Fruit fly (Drosophila melanogaster) whole organism, embryonic: Measurements from ENCODE around the gene Nle.

Source experiments
- BEAF-32 ChIP-seq: fragments of 200-800 bp; sonication (Bioruptor generic); optimal IDR thresholded peaks from 3 replicates; lab custom pipeline; 2017; ENCODE audit warnings: missing biosample characterization, missing genetic modification characterization, mild to moderate bottlenecking, moderate library complexity, missing genetic modification reagents
- CG10267 ChIP-seq: fragments of 200-800 bp; sonication (Bioruptor generic); optimal IDR thresholded peaks from 2 replicates; lab custom pipeline; 2018; ENCODE audit warnings: missing biosample characterization, mild to moderate bottlenecking, missing genetic modification characterization, moderate library complexity
- CG10979 ChIP-seq: fragments of 200-800 bp; sonication (Bioruptor generic); optimal IDR thresholded peaks from 2 replicates; lab custom pipeline; 2018; ENCODE audit warnings: missing biosample characterization, mild to moderate bottlenecking, missing genetic modification characterization, moderate library complexity
- CG11456 ChIP-seq: fragments of 200-800 bp; sonication (Bioruptor generic); IDR thresholded peaks from 3 replicates; pipeline ENCODE4 v1.3.6; 2022; ENCODE audit warnings: missing biosample characterization, missing genetic modification characterization
- CG12219 ChIP-seq: fragments of 200-800 bp; sonication (Bioruptor generic); optimal IDR thresholded peaks from 3 replicates; lab custom pipeline; 2018; ENCODE audit warnings: missing biosample characterization, mild to moderate bottlenecking, missing genetic modification characterization
- CG12659 ChIP-seq: fragments of 200-800 bp; sonication (Bioruptor generic); optimal IDR thresholded peaks from 3 replicates; lab custom pipeline; 2017; ENCODE audit warnings: mild to moderate bottlenecking, missing biosample characterization, missing genetic modification reagents, missing genetic modification characterization
- CG12769 ChIP-seq: fragments of 200-800 bp; sonication (Bioruptor generic); optimal IDR thresholded peaks from 2 replicates; lab custom pipeline; 2019; ENCODE audit warnings: missing biosample characterization, mild to moderate bottlenecking, missing genetic modification characterization, moderate library complexity
- CG13287 ChIP-seq: fragments of 200-800 bp; sonication (Bioruptor generic); IDR thresholded peaks from 2 replicates; pipeline ENCODE4 v1.3.6; 2022; ENCODE audit warnings: missing biosample characterization, missing genetic modification characterization; ENCODE audit not compliant: partially characterized antibody
- CG14710 ChIP-seq: fragments of 200-800 bp; sonication (Bioruptor generic); optimal IDR thresholded peaks from 3 replicates; lab custom pipeline; 2019; ENCODE audit warnings: missing biosample characterization, mild to moderate bottlenecking, missing genetic modification characterization, moderate library complexity
- CG16863 ChIP-seq: fragments of 200-800 bp; sonication (Bioruptor generic); optimal IDR thresholded peaks from 3 replicates; lab custom pipeline; 2016; ENCODE audit warnings: missing biosample characterization, missing genetic modification characterization
- CG2202 ChIP-seq: fragments of 200-800 bp; sonication (Bioruptor generic); optimal IDR thresholded peaks from 2 replicates; lab custom pipeline; 2018; ENCODE audit warnings: missing biosample characterization, mild to moderate bottlenecking, missing genetic modification characterization
- CG31388 ChIP-seq: fragments of 200-800 bp; sonication (Bioruptor generic); optimal IDR thresholded peaks from 2 replicates; lab custom pipeline; 2016; ENCODE audit warnings: missing biosample characterization, missing genetic modification characterization
- CG34224 ChIP-seq: fragments of 200-800 bp; sonication (Bioruptor generic); IDR thresholded peaks from 3 replicates; pipeline ENCODE4 v1.3.6; 2022; ENCODE audit warnings: missing biosample characterization, missing genetic modification characterization; ENCODE audit not compliant: partially characterized antibody
- CG3995 ChIP-seq: fragments of 200-800 bp; sonication (Bioruptor generic); optimal IDR thresholded peaks from 3 replicates; lab custom pipeline; 2016; ENCODE audit warnings: missing biosample characterization, missing genetic modification characterization
- CG5245 ChIP-seq: fragments of 200-800 bp; sonication (Bioruptor generic); optimal IDR thresholded peaks from 3 replicates; lab custom pipeline; 2016; ENCODE audit warnings: missing biosample characterization, missing genetic modification characterization
- CG6765 ChIP-seq: fragments of 200-800 bp; sonication (Bioruptor generic); optimal IDR thresholded peaks from 3 replicates; lab custom pipeline; 2017; ENCODE audit warnings: missing biosample characterization, mild to moderate bottlenecking, missing genetic modification characterization
- CG9817 ChIP-seq: fragments of 200-800 bp; sonication (Bioruptor generic); optimal IDR thresholded peaks from 2 replicates; lab custom pipeline; 2018; ENCODE audit warnings: missing biosample characterization, mild to moderate bottlenecking, missing genetic modification characterization, moderate library complexity
- CTCF ChIP-seq: fragments of 200-800 bp; sonication (Bioruptor generic); optimal IDR thresholded peaks from 2 replicates; lab custom pipeline; 2017; ENCODE audit warnings: missing biosample characterization, mild to moderate bottlenecking, missing genetic modification characterization, moderate library complexity
- Camta ChIP-seq: fragments of 200-800 bp; sonication (Bioruptor generic); optimal IDR thresholded peaks from 2 replicates; lab custom pipeline; 2016; ENCODE audit warnings: missing biosample characterization, missing genetic modification characterization
- CrebB ChIP-seq: fragments of 200-800 bp; sonication (Bioruptor generic); optimal IDR thresholded peaks from 3 replicates; lab custom pipeline; 2018; ENCODE audit warnings: missing biosample characterization, mild to moderate bottlenecking, missing genetic modification characterization
- D19A ChIP-seq: fragments of 200-800 bp; optimal IDR thresholded peaks from 3 replicates; lab custom pipeline; 2019; ENCODE audit warnings: missing biosample characterization, mild to moderate bottlenecking, missing genetic modification characterization, moderate library complexity
- D19B ChIP-seq: fragments of 200-800 bp; sonication (Bioruptor generic); optimal IDR thresholded peaks from 2 replicates; lab custom pipeline; 2017; ENCODE audit warnings: missing biosample characterization, mild to moderate bottlenecking, missing genetic modification characterization
- Hey ChIP-seq: fragments of 200-800 bp; sonication (Bioruptor generic); optimal IDR thresholded peaks from 3 replicates; lab custom pipeline; 2018; ENCODE audit warnings: missing biosample characterization, mild to moderate bottlenecking, missing genetic modification characterization
- Lhr ChIP-seq: fragments of 200-800 bp; sonication (Bioruptor generic); optimal IDR thresholded peaks from 3 replicates; lab custom pipeline; 2017; ENCODE audit warnings: mild to moderate bottlenecking, missing biosample characterization, missing genetic modification reagents, missing genetic modification characterization
- MBD-R2 ChIP-seq: fragments of 200-800 bp; sonication (Bioruptor generic); IDR thresholded peaks from 2 replicates; pipeline ENCODE4 v1.3.6; 2022; ENCODE audit warnings: missing biosample characterization, missing genetic modification characterization
- Med ChIP-seq: fragments of 200-800 bp; sonication (Bioruptor generic); peaks from one replicate; lab custom pipeline; 2016; ENCODE audit warnings: missing biosample characterization, missing genetic modification characterization, mild to moderate bottlenecking, inconsistent platforms, moderate library complexity
- Opbp ChIP-seq: fragments of 200-800 bp; sonication (Bioruptor generic); IDR thresholded peaks from 3 replicates; pipeline ENCODE4 v1.3.6; 2022; ENCODE audit warnings: missing biosample characterization, missing genetic modification characterization; ENCODE audit not compliant: partially characterized antibody
- Rfx ChIP-seq: fragments of 200-800 bp; sonication (Bioruptor generic); IDR thresholded peaks from 2 replicates; pipeline ENCODE4 v1.3.6; 2022; ENCODE audit warnings: missing biosample characterization, missing genetic modification characterization
- Sin3A ChIP-seq: fragments of >200 bp; optimal IDR thresholded peaks from 2 replicates; lab custom pipeline; 2018
- Sry-δ ChIP-seq: fragments of 200-800 bp; sonication (Bioruptor generic); optimal IDR thresholded peaks from 2 replicates; lab custom pipeline; 2016; ENCODE audit warnings: missing biosample characterization, missing genetic modification characterization
- ato ChIP-seq: fragments of 200-800 bp; sonication (Bioruptor generic); IDR thresholded peaks from 2 replicates; pipeline ENCODE4 v1.3.6; 2022; ENCODE audit warnings: missing biosample characterization, missing genetic modification characterization; ENCODE audit not compliant: partially characterized antibody
- bbx ChIP-seq: fragments of 200-800 bp; sonication (Bioruptor generic); IDR thresholded peaks from 2 replicates; pipeline ENCODE4 v1.3.6; 2022; ENCODE audit warnings: missing biosample characterization, missing genetic modification characterization; ENCODE audit not compliant: partially characterized antibody
- chinmo ChIP-seq: fragments of 200-800 bp; sonication (Bioruptor generic); IDR thresholded peaks from 4 replicates; pipeline ENCODE4 v1.3.6; 2022; ENCODE audit warnings: missing biosample characterization, missing genetic modification characterization; ENCODE audit not compliant: partially characterized antibody
- gce ChIP-seq: fragments of 200-800 bp; sonication (Bioruptor generic); IDR thresholded peaks from 3 replicates; pipeline ENCODE4 v1.3.6; 2022; ENCODE audit warnings: missing biosample characterization, missing genetic modification characterization
- insv ChIP-seq, 2 experiments: fragments of 200-800 bp; sonication (Bioruptor generic); optimal IDR thresholded peaks; 3 replicates each; lab custom pipeline; 2016 to 2018; ENCODE audit warnings: missing biosample characterization in 2 of 2, missing genetic modification characterization in 2 of 2
- lov ChIP-seq, 2 experiments: fragments of 200-800 bp in 1 of 2; fragments of >200 bp in 1 of 2; sonication (Bioruptor generic) in 1 of 2; IDR thresholded peaks in 1 of 2; optimal IDR thresholded peaks in 1 of 2; 2 replicates in 1 of 2; 3 replicates in 1 of 2; pipeline versions ENCODE4 v1.3.6 to Lab custom; 2017 to 2022; ENCODE audit warnings: missing biosample characterization in 1 of 2, missing genetic modification characterization in 1 of 2
- mirr ChIP-seq: fragments of 200-800 bp; sonication (Bioruptor generic); optimal IDR thresholded peaks from 3 replicates; lab custom pipeline; 2018; ENCODE audit warnings: missing biosample characterization, mild to moderate bottlenecking, missing genetic modification characterization
- nerfin-1 ChIP-seq: fragments of 200-800 bp; sonication (Bioruptor generic); optimal IDR thresholded peaks from 3 replicates; lab custom pipeline; 2019; ENCODE audit warnings: missing biosample characterization, mild to moderate bottlenecking, missing genetic modification characterization, moderate library complexity
- org-1 ChIP-seq: fragments of 200-800 bp; sonication (Bioruptor generic); optimal IDR thresholded peaks from 2 replicates; lab custom pipeline; 2017; ENCODE audit warnings: missing biosample characterization, missing genetic modification characterization
- pho ChIP-seq: fragments of 200-800 bp; sonication (Bioruptor generic); optimal IDR thresholded peaks from 2 replicates; lab custom pipeline; 2016; ENCODE audit warnings: missing biosample characterization, missing genetic modification characterization
- psq ChIP-seq: fragments of 200-800 bp; sonication (Bioruptor generic); optimal IDR thresholded peaks from 2 replicates; lab custom pipeline; 2017; ENCODE audit warnings: missing biosample characterization, missing genetic modification characterization
- run ChIP-seq: fragments of 200-800 bp; sonication (Bioruptor generic); optimal IDR thresholded peaks from 3 replicates; lab custom pipeline; 2018; ENCODE audit warnings: missing biosample characterization, mild to moderate bottlenecking, missing genetic modification characterization
- sim ChIP-seq: fragments of 200-800 bp; sonication (Bioruptor generic); IDR thresholded peaks from 2 replicates; pipeline ENCODE4 v1.3.6; 2022; ENCODE audit warnings: missing biosample characterization, missing genetic modification characterization
- so ChIP-seq: fragments of 200-800 bp; sonication (Bioruptor generic); IDR thresholded peaks from 3 replicates; pipeline ENCODE4 v1.3.6; 2022; ENCODE audit warnings: missing biosample characterization, missing genetic modification characterization
- tup ChIP-seq: fragments of 200-800 bp; sonication (Bioruptor generic); optimal IDR thresholded peaks from 2 replicates; lab custom pipeline; 2016; ENCODE audit warnings: missing biosample characterization, mild to moderate bottlenecking, missing genetic modification characterization, moderate library complexity
- usp ChIP-seq: fragments of >200 bp; optimal IDR thresholded peaks from 2 replicates; lab custom pipeline; 2017; ENCODE audit warnings: missing biosample characterization, missing genetic modification characterization
- vnd ChIP-seq: fragments of 200-800 bp; sonication (Bioruptor generic); IDR thresholded peaks from 3 replicates; pipeline ENCODE4 v1.3.6; 2022; ENCODE audit warnings: missing biosample characterization, missing genetic modification characterization; ENCODE audit not compliant: partially characterized antibody
- z ChIP-seq: fragments of 200-800 bp; sonication (Bioruptor generic); IDR thresholded peaks from 3 replicates; pipeline ENCODE4 v1.3.6; 2022; ENCODE audit warnings: missing biosample characterization, missing genetic modification characterization

Nle gene

dm6 chr2L:540572-541210, 27.2 kb downstream of the Nle start (continued):
- TF ChIP-seq Opbp (GFP tag; lab: Robert Waterston, UW) (peak; percentile 37; the same call in 2 of the 3 replicates), CG31388 (GFP tag; lab: Kevin White, UChicago) (no peak), org-1 (GFP tag; lab: Kevin White, UChicago) (no peak), CG14710 (tag; lab: Kevin White, UChicago) (peak; percentile 57), CG16863 (GFP tag; lab: Kevin White, UChicago) (no peak), CG12219 (GFP tag; lab: Kevin White, UChicago) (peak; percentile 30), chinmo (GFP tag; lab: Robert Waterston, UW) (0 out of 4 replicates have a peak, but pooled peaks have one; percentile 68), CG10267 (peak; percentile 60), D19B (no peak), Sin3A (lab: Kevin White, UChicago) (peak; percentile 21), psq (GFP tag; lab: Kevin White, UChicago) (no peak), run (tag; lab: Kevin White, UChicago) (peak; percentile 45), CG2202 (tag; lab: Kevin White, UChicago) (no peak), CG34224 (GFP tag; lab: Robert Waterston, UW) (peak; percentile 79), pho (GFP tag; lab: Kevin White, UChicago) (peak; percentile 54), insv (GFP tag; optimal IDR thresholded peaks at IDR 0.05; lab: Kevin White, UChicago) (peak in 1 of 2 experiments; percentile 43), ato (GFP tag; lab: Robert Waterston, UW) (peak; percentile 73; the same call in 1 of the 2 replicates), CG5245 (GFP tag; lab: Kevin White, UChicago) (no peak), Camta (GFP tag; lab: Kevin White, UChicago) (no peak), so (GFP tag; lab: Robert Waterston, UW) (peak; percentile 51; the same call in 1 of the 3 replicates), Med (GFP tag; lab: Kevin White, UChicago) (peak; percentile 88), CG10979 (tag; lab: Kevin White, UChicago) (no peak), CTCF (GFP tag; lab: Kevin White, UChicago) (peak; percentile 57), CG6765 (GFP tag; lab: Kevin White, UChicago) (peak; percentile 23), MBD-R2 (GFP tag; lab: Robert Waterston, UW) (no peak; the same call in 1 of the 2 replicates), CG12769 (peak; percentile 94), sim (0 out of 2 replicates have a peak, but pooled peaks have one; percentile 21), lov (optimal IDR thresholded peaks at IDR 0.05; lab: Kevin White, UChicago) (no peak), lov (GFP tag; IDR thresholded peaks at IDR 0.05; lab: Robert Waterston, UW) (0 out of 3 replicates have a peak, but pooled peaks have one; percentile 44), gce (GFP tag; lab: Robert Waterston, UW) (peak; percentile 58; the same call in 1 of the 3 replicates), nerfin-1 (tag; lab: Kevin White, UChicago) (peak; percentile 58), vnd (GFP tag; lab: Robert Waterston, UW) (peak; percentile 51; the same call in 2 of the 3 replicates), D19A (tag; lab: Kevin White, UChicago) (peak; percentile 8), CG3995 (GFP tag; lab: Kevin White, UChicago) (no peak), Sry-δ (GFP tag; lab: Kevin White, UChicago) (peak; percentile 35), bbx (peak; percentile 75), CrebB (tag; lab: Kevin White, UChicago) (peak; percentile 42), usp (GFP tag; lab: Kevin White, UChicago) (no peak), mirr (GFP tag; lab: Kevin White, UChicago) (peak; percentile 37), CG9817 (tag; lab: Kevin White, UChicago) (no peak), Lhr (GFP tag; lab: Kevin White, UChicago) (peak; percentile 100), tup (GFP tag; lab: Kevin White, UChicago) (no peak), Rfx (GFP tag; lab: Robert Waterston, UW) (peak; percentile 47; the same call in 1 of the 2 replicates), Hey (tag; lab: Kevin White, UChicago) (no peak), CG12659 (peak; percentile 87), z (no peak), BEAF-32 (GFP tag; lab: Kevin White, UChicago) (peak; percentile 39), CG13287 (GFP tag; lab: Robert Waterston, UW) (peak; percentile 74), CG11456 (GFP tag; lab: Robert Waterston, UW) (peak; percentile 19; the same call in 1 of the 3 replicates)
